Worm (Caenorhabditis elegans) whole organism, midembryonic: Measurements from ENCODE around the gene dpy-2.

Source experiments
- flt-1 ChIP-seq: fragments of 200-800 bp; sonication (Bioruptor generic); IDR thresholded peaks from 2 replicates; pipeline ENCODE4 v1.3.6; 2022; ENCODE audit warnings: missing genetic modification characterization, missing compliant biosample characterization
- klf-2 ChIP-seq: fragments of 200-800 bp; sonication (Bioruptor generic); conservative IDR thresholded peaks from 2 replicates; pipeline ENCODE4 v1.3.6; 2022; ENCODE audit warnings: missing genetic modification reagents, missing genetic modification characterization, missing compliant biosample characterization
- ztf-23 ChIP-seq: fragments of 200-800 bp; sonication (Bioruptor generic); IDR thresholded peaks from 2 replicates; pipeline ENCODE4 v1.3.6; 2022; ENCODE audit warnings: missing genetic modification reagents, missing genetic modification characterization, missing compliant biosample characterization

ce11 chrII:6708980-6709379 lies 5.1 kb upstream of the dpy-2 start:
- TF ChIP-seq flt-1 (GFP tag; lab: Robert Waterston, UW) = no peak
- no peak for TF ChIP-seq ztf-23 (GFP tag; lab: Robert Waterston, UW)
- no peak for TF ChIP-seq klf-2 (GFP tag; lab: Robert Waterston, UW)
